Fruit fly (Drosophila melanogaster) whole organism, embryonic: ENCODE results near the gene CG11975.

Experiments
- Asciz ChIP-seq: fragments of 200-800 bp; sonication (Bioruptor generic); optimal IDR thresholded peaks from 2 replicates; lab custom pipeline; 2017; ENCODE audit warnings: missing biosample characterization, mild to moderate bottlenecking, missing genetic modification characterization, missing genetic modification reagents
- CG10654 ChIP-seq: fragments of 200-800 bp; sonication (Bioruptor generic); optimal IDR thresholded peaks from 2 replicates; lab custom pipeline; 2016; ENCODE audit warnings: missing biosample characterization, missing genetic modification characterization
- CG1233 ChIP-seq: fragments of 200-800 bp; sonication (Bioruptor generic); optimal IDR thresholded peaks from 4 replicates; lab custom pipeline; 2018; ENCODE audit warnings: missing biosample characterization, mild to moderate bottlenecking, missing genetic modification characterization
- CG12391 ChIP-seq: fragments of 200-800 bp; sonication (Bioruptor generic); optimal IDR thresholded peaks from 3 replicates; lab custom pipeline; 2018; ENCODE audit warnings: missing biosample characterization, mild to moderate bottlenecking, missing genetic modification characterization, moderate library complexity
- CG13287 ChIP-seq: fragments of 200-800 bp; sonication (Bioruptor generic); IDR thresholded peaks from 2 replicates; pipeline ENCODE4 v1.3.6; 2022; ENCODE audit warnings: missing biosample characterization, missing genetic modification characterization; ENCODE audit not compliant: partially characterized antibody
- CG13296 ChIP-seq: fragments of 200-800 bp; sonication (Bioruptor generic); optimal IDR thresholded peaks from 3 replicates; lab custom pipeline; 2018; ENCODE audit warnings: missing biosample characterization, mild to moderate bottlenecking, missing genetic modification characterization
- CG14965 ChIP-seq: fragments of 200-800 bp; sonication (Bioruptor generic); optimal IDR thresholded peaks from 2 replicates; lab custom pipeline; 2016; ENCODE audit warnings: missing biosample characterization, missing genetic modification characterization, borderline replicate concordance
- CG16863 ChIP-seq: fragments of 200-800 bp; sonication (Bioruptor generic); optimal IDR thresholded peaks from 3 replicates; lab custom pipeline; 2016; ENCODE audit warnings: missing biosample characterization, missing genetic modification characterization
- CG17361 ChIP-seq: fragments of 200-800 bp; sonication (Bioruptor generic); IDR thresholded peaks from 3 replicates; pipeline ENCODE4 v1.3.6; 2022; ENCODE audit warnings: missing biosample characterization, missing genetic modification characterization
- CG1792 ChIP-seq: fragments of 200-800 bp; sonication (Bioruptor generic); optimal IDR thresholded peaks from 2 replicates; lab custom pipeline; 2016; ENCODE audit warnings: missing biosample characterization, missing genetic modification characterization
- CG1832 ChIP-seq: fragments of 200-800 bp; sonication (Bioruptor generic); optimal IDR thresholded peaks from 2 replicates; lab custom pipeline; 2017; ENCODE audit warnings: missing biosample characterization, mild to moderate bottlenecking, missing genetic modification characterization, inconsistent platforms
- CG18599 ChIP-seq: fragments of 200-800 bp; sonication (Bioruptor generic); optimal IDR thresholded peaks from 3 replicates; lab custom pipeline; 2017; ENCODE audit warnings: missing biosample characterization, missing genetic modification characterization, mild to moderate bottlenecking, moderate library complexity, missing genetic modification reagents
- CG2199 ChIP-seq: fragments of 200-800 bp; sonication (Bioruptor generic); IDR thresholded peaks from 3 replicates; pipeline ENCODE4 v1.3.6; 2022; ENCODE audit warnings: missing biosample characterization, missing genetic modification characterization
- CG31365 ChIP-seq: fragments of 200-800 bp; sonication (Bioruptor generic); optimal IDR thresholded peaks from 2 replicates; lab custom pipeline; 2018; ENCODE audit warnings: missing biosample characterization, mild to moderate bottlenecking, missing genetic modification characterization
- CG33557 ChIP-seq: fragments of 200-800 bp; sonication (Bioruptor generic); optimal IDR thresholded peaks from 2 replicates; lab custom pipeline; 2019; ENCODE audit warnings: missing biosample characterization, mild to moderate bottlenecking, missing genetic modification characterization, moderate library complexity
- CG4360 ChIP-seq: fragments of 200-800 bp; sonication (Bioruptor generic); IDR thresholded peaks from 2 replicates; pipeline ENCODE4 v1.3.6; 2022; ENCODE audit warnings: missing biosample characterization, missing genetic modification characterization
- CG6791 ChIP-seq: fragments of 200-800 bp; sonication (Bioruptor generic); IDR thresholded peaks from 3 replicates; pipeline ENCODE4 v1.3.6; 2022; ENCODE audit warnings: missing biosample characterization, missing genetic modification characterization; ENCODE audit not compliant: partially characterized antibody
- CG7786 ChIP-seq: fragments of 200-800 bp; sonication (Bioruptor generic); optimal IDR thresholded peaks from 2 replicates; lab custom pipeline; 2016; ENCODE audit warnings: missing biosample characterization, missing genetic modification characterization
- CG7987 ChIP-seq: fragments of 200-800 bp; sonication (Bioruptor generic); optimal IDR thresholded peaks from 2 replicates; lab custom pipeline; 2018; ENCODE audit warnings: missing biosample characterization, mild to moderate bottlenecking, missing genetic modification characterization, moderate library complexity
- CG9437 ChIP-seq: fragments of 200-800 bp; sonication (Bioruptor generic); optimal IDR thresholded peaks from 2 replicates; lab custom pipeline; 2018; ENCODE audit warnings: missing biosample characterization, mild to moderate bottlenecking, missing genetic modification characterization
- D ChIP-seq, 2 experiments: fragments of 200-800 bp in 1 of 2; fragments of >200 bp in 1 of 2; sonication (Bioruptor generic) in 1 of 2; optimal IDR thresholded peaks; 2 replicates in 1 of 2; 3 replicates in 1 of 2; lab custom pipeline; 2017; ENCODE audit warnings: mild to moderate bottlenecking in 1 of 2, missing biosample characterization in 1 of 2, missing genetic modification characterization in 1 of 2, missing genetic modification reagents in 1 of 2
- D19B ChIP-seq: fragments of 200-800 bp; sonication (Bioruptor generic); optimal IDR thresholded peaks from 2 replicates; lab custom pipeline; 2017; ENCODE audit warnings: missing biosample characterization, mild to moderate bottlenecking, missing genetic modification characterization
- Dfd ChIP-seq, 2 experiments: fragments of >200 bp; optimal IDR thresholded peaks; 2 replicates each; lab custom pipeline; 2017; ENCODE audit warnings: missing biosample characterization in 2 of 2, missing genetic modification characterization in 2 of 2
- Med ChIP-seq: fragments of 200-800 bp; sonication (Bioruptor generic); peaks from one replicate; lab custom pipeline; 2016; ENCODE audit warnings: missing biosample characterization, missing genetic modification characterization, mild to moderate bottlenecking, inconsistent platforms, moderate library complexity
- NC2β ChIP-seq: fragments of 200-800 bp; sonication (Bioruptor generic); optimal IDR thresholded peaks from 2 replicates; lab custom pipeline; 2016; ENCODE audit warnings: missing biosample characterization, missing genetic modification characterization
- Nf-YA ChIP-seq: fragments of 200-800 bp; sonication (Bioruptor generic); IDR thresholded peaks from 2 replicates; pipeline ENCODE4 v1.3.6; 2022; ENCODE audit warnings: missing biosample characterization, missing genetic modification characterization
- Six4 ChIP-seq: fragments of 200-800 bp; sonication (Bioruptor generic); optimal IDR thresholded peaks from 2 replicates; lab custom pipeline; 2016; ENCODE audit warnings: missing biosample characterization, missing genetic modification characterization
- Spps ChIP-seq: fragments of 200-800 bp; sonication (Bioruptor generic); optimal IDR thresholded peaks from 2 replicates; lab custom pipeline; 2018; ENCODE audit warnings: missing biosample characterization, mild to moderate bottlenecking, missing genetic modification characterization
- Ssrp ChIP-seq: fragments of 200-800 bp; sonication (Bioruptor generic); optimal IDR thresholded peaks from 2 replicates; lab custom pipeline; 2018; ENCODE audit warnings: missing biosample characterization, mild to moderate bottlenecking, missing genetic modification characterization, moderate library complexity
- br ChIP-seq: fragments of >200 bp; optimal IDR thresholded peaks from 2 replicates; lab custom pipeline; 2017
- dmrt11E ChIP-seq: fragments of 200-800 bp; sonication (Bioruptor generic); optimal IDR thresholded peaks from 3 replicates; lab custom pipeline; 2018; ENCODE audit warnings: missing biosample characterization, mild to moderate bottlenecking, missing genetic modification characterization, moderate library complexity
- gcm ChIP-seq: fragments of 200-800 bp; sonication (Bioruptor generic); optimal IDR thresholded peaks from 2 replicates; lab custom pipeline; 2019; ENCODE audit warnings: missing biosample characterization, mild to moderate bottlenecking, missing genetic modification characterization, moderate library complexity
- gem ChIP-seq: fragments of 200-800 bp; sonication (Bioruptor generic); optimal IDR thresholded peaks from 2 replicates; lab custom pipeline; 2019; ENCODE audit warnings: missing biosample characterization, mild to moderate bottlenecking, missing genetic modification characterization, moderate library complexity
- kay ChIP-seq: fragments of 200-800 bp; sonication (Bioruptor generic); optimal IDR thresholded peaks from 2 replicates; lab custom pipeline; 2016; ENCODE audit warnings: missing biosample characterization, missing genetic modification characterization
- knrl ChIP-seq: fragments of 200-800 bp; sonication (Bioruptor generic); IDR thresholded peaks from 3 replicates; pipeline ENCODE4 v1.3.6; 2022; ENCODE audit warnings: missing biosample characterization, missing genetic modification characterization; ENCODE audit not compliant: partially characterized antibody
- maf-S ChIP-seq: fragments of 200-800 bp; sonication (Bioruptor generic); optimal IDR thresholded peaks from 2 replicates; lab custom pipeline; 2016; ENCODE audit warnings: missing biosample characterization, missing genetic modification characterization
- odd ChIP-seq: fragments of 200-800 bp; sonication (Bioruptor generic); optimal IDR thresholded peaks from 2 replicates; lab custom pipeline; 2017; ENCODE audit warnings: missing biosample characterization, mild to moderate bottlenecking, missing genetic modification characterization
- p53 ChIP-seq: fragments of 200-800 bp; sonication (Bioruptor generic); optimal IDR thresholded peaks from 2 replicates; lab custom pipeline; 2016; ENCODE audit warnings: missing biosample characterization, missing genetic modification characterization
- peb ChIP-seq: fragments of 200-800 bp; sonication (Bioruptor generic); IDR thresholded peaks from 2 replicates; pipeline ENCODE4 v1.3.6; 2022; ENCODE audit warnings: missing biosample characterization, missing genetic modification characterization
- pum ChIP-seq: fragments of 200-800 bp; sonication (Bioruptor generic); optimal IDR thresholded peaks from 2 replicates; lab custom pipeline; 2016; ENCODE audit warnings: missing biosample characterization, missing genetic modification characterization
- ranshi ChIP-seq: fragments of 200-800 bp; sonication (Bioruptor generic); IDR thresholded peaks from 2 replicates; pipeline ENCODE4 v1.3.6; 2022; ENCODE audit warnings: missing biosample characterization, missing genetic modification characterization
- sd ChIP-seq: fragments of 200-800 bp; sonication (Bioruptor generic); optimal IDR thresholded peaks from 3 replicates; lab custom pipeline; 2018; ENCODE audit warnings: missing biosample characterization, mild to moderate bottlenecking, missing genetic modification characterization, moderate library complexity
- slbo ChIP-seq: fragments of 200-800 bp; sonication (Bioruptor generic); IDR thresholded peaks from 2 replicates; pipeline ENCODE4 v1.3.6; 2022; ENCODE audit warnings: missing biosample characterization, missing genetic modification characterization
- sqz ChIP-seq: fragments of 200-800 bp; sonication (Bioruptor generic); optimal IDR thresholded peaks from 3 replicates; lab custom pipeline; 2018; ENCODE audit warnings: missing biosample characterization, mild to moderate bottlenecking, missing genetic modification characterization
- sug ChIP-seq: fragments of 200-800 bp; optimal IDR thresholded peaks from 2 replicates; lab custom pipeline; 2019; ENCODE audit warnings: missing biosample characterization, mild to moderate bottlenecking, missing genetic modification characterization, moderate library complexity
- unpg ChIP-seq: fragments of 200-800 bp; sonication (Bioruptor generic); optimal IDR thresholded peaks from 3 replicates; lab custom pipeline; 2018; ENCODE audit warnings: missing biosample characterization, mild to moderate bottlenecking, missing genetic modification characterization, moderate library complexity
- vfl ChIP-seq: fragments of 200-800 bp; sonication (Bioruptor generic); optimal IDR thresholded peaks from 2 replicates; lab custom pipeline; 2016; ENCODE audit warnings: missing biosample characterization, missing genetic modification characterization
- zf30C ChIP-seq: fragments of 200-800 bp; sonication (Bioruptor generic); optimal IDR thresholded peaks from 3 replicates; lab custom pipeline; 2018; ENCODE audit warnings: missing biosample characterization, mild to moderate bottlenecking, missing genetic modification characterization

The CG11975 gene

DNA sequence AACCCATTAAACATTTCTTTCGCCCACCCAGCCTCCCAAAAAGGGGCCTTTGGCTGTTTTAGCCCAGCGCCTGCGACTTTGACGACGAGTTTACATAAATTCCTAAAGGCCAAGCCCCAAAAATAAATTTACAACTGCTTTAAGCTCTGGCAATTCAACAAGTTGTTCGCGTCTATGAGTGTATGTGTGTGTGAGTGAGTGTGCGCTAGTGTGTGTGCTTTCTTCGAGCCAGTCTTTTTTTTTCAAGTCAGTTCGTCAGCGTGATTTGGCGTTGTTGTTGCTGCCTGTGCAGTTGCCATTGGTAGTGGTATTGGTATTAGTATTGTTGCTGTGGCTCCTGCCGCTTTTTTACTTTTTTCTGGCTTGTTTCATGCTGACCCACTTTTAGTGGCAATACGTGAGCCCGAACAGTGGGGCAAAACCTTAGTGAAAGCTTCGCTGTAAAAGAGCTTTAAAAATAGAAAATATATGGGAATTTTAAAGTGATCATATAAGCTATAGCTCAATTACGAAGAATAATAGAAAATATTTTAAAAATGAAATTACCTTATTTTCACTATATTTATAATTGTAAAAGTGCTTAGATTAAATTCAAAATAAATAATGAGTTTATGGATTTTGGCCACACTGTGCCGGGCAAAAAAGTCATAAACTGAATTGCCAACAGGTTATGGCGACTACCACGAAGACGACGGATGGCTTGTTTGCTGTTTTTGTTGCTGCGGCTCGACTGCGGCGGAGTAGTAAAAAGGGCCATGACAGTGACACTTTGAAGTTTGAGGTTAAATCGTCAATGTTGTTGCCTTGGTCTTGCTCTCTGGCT lies 47.3 kb upstream of the CG11975 start (continued):
- TF ChIP-seq peb (peak; percentile 37; the same call in 1 of the 2 replicates), CG10654 (peak; percentile 57), Six4 (GFP tag; lab: Kevin White, UChicago) (peak; percentile 80), CG13296 (peak; percentile 90), gcm (GFP tag; lab: Kevin White, UChicago) (peak; percentile 87), CG1792 (GFP tag; lab: Kevin White, UChicago) (no peak), CG12391 (peak; percentile 88), CG31365 (tag; lab: Kevin White, UChicago) (no peak), CG9437 (peak; percentile 84), CG7987 (GFP tag; lab: Kevin White, UChicago) (peak; percentile 51), CG4360 (GFP tag; lab: Robert Waterston, UW) (peak; percentile 53), unpg (peak; percentile 93), knrl (GFP tag; lab: Robert Waterston, UW) (peak; percentile 43; the same call in 1 of the 3 replicates), CG33557 (peak; percentile 60), Ssrp (tag; lab: Kevin White, UChicago) (peak; percentile 87), NC2β (no peak), CG1233 (GFP tag; lab: Kevin White, UChicago) (peak; percentile 74), Nf-YA (GFP tag; lab: Robert Waterston, UW) (peak; percentile 58; the same call in 1 of the 2 replicates), CG17361 (GFP tag; lab: Robert Waterston, UW) (peak; percentile 92), Dfd (GFP tag; optimal IDR thresholded peaks at IDR 0.05; lab: Kevin White, UChicago) (no peak), CG2199 (GFP tag; lab: Robert Waterston, UW) (no peak), D (optimal IDR thresholded peaks at IDR 0.05; lab: Kevin White, UChicago) (no peak), D (GFP tag; optimal IDR thresholded peaks at IDR 0.05; lab: Kevin White, UChicago) (peak; percentile 86), CG14965 (GFP tag; lab: Kevin White, UChicago) (no peak), maf-S (GFP tag; lab: Kevin White, UChicago) (no peak), gem (peak; percentile 95), CG16863 (GFP tag; lab: Kevin White, UChicago) (peak; percentile 9), sug (tag; lab: Kevin White, UChicago) (peak; percentile 76), br (lab: Kevin White, UChicago) (no peak), CG13287 (GFP tag; lab: Robert Waterston, UW) (no peak), CG18599 (GFP tag; lab: Kevin White, UChicago) (peak; percentile 84), sd (tag; lab: Kevin White, UChicago) (peak; percentile 58), ranshi (GFP tag; lab: Robert Waterston, UW) (peak; percentile 75), odd (GFP tag; lab: Kevin White, UChicago) (peak; percentile 87), Med (peak; percentile 90), kay (GFP tag; lab: Kevin White, UChicago) (peak; percentile 40), pum (peak; percentile 17), sqz (peak; percentile 92), p53 (GFP tag; lab: Kevin White, UChicago) (no peak), slbo (GFP tag; lab: Robert Waterston, UW) (peak; percentile 63), CG6791 (GFP tag; lab: Robert Waterston, UW) (no peak), Asciz (GFP tag; lab: Kevin White, UChicago) (peak; percentile 75), zf30C (no peak), dmrt11E (peak; percentile 58), CG1832 (no peak), CG7786 (GFP tag; lab: Kevin White, UChicago) (no peak), vfl (GFP tag; lab: Kevin White, UChicago) (peak; percentile 41), Spps (tag; lab: Kevin White, UChicago) (peak; percentile 46), D19B (peak; percentile 25)
